Fruit fly (Drosophila melanogaster) whole organism, larva: Measurements from ENCODE around the gene Rbf.

ENCODE experiments used
- noc ChIP-seq: fragments of 200-800 bp; sonication (Bioruptor generic); optimal IDR thresholded peaks from 3 replicates; lab custom pipeline; 2019; ENCODE audit warnings: missing biosample characterization, mild to moderate bottlenecking, missing genetic modification characterization, moderate library complexity

Rbf gene

DNA sequence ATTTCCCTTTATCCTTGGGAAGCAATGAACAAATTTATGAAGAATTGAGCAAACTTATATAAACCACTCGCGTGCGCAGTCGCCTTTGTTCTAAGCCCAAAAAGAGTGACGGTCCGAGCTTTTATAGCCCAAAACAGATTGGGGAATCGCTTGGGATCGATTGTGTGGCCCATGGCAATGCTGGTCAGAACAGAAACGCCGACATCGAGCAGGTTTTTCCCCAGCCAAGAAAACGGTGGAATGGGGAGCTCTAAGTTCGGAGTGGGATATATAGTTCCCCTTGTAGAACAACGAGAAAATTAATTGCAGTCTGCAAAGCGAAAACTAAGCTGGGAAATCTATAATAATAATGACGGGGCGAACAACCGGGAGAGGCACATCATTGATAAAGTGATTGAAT is 50.1 kb downstream of the Rbf start, which contains the start of gene CG13362:
CG13362 (minus strand) TSS at position 101 of the 400 bp plus-strand sequence.
- no peak for TF ChIP-seq noc

dm6 chrX:750047-750446 is 51.2 kb downstream of the Rbf start, which contains the start of gene CG5254:
Gene CG5254, plus strand, starts transcription at chrX:750347.
- TF ChIP-seq noc: no peak
